Fruit fly (Drosophila melanogaster) whole organism, prepupa: ENCODE results near the gene CG10096.

Source experiments
- Blimp-1 ChIP-seq: fragments of 200-800 bp; sonication (Bioruptor generic); optimal IDR thresholded peaks from 3 replicates; lab custom pipeline; 2017; ENCODE audit warnings: missing biosample characterization, missing genetic modification characterization, mild to moderate bottlenecking, moderate library complexity, missing genetic modification reagents
- CG10631 ChIP-seq: fragments of 200-800 bp; sonication (Bioruptor generic); optimal IDR thresholded peaks from 2 replicates; lab custom pipeline; 2016; ENCODE audit warnings: missing biosample characterization, missing genetic modification characterization
- CG10669 ChIP-seq: fragments of 200-800 bp; sonication (Bioruptor generic); optimal IDR thresholded peaks from 3 replicates; lab custom pipeline; 2018; ENCODE audit warnings: missing biosample characterization, mild to moderate bottlenecking, missing genetic modification characterization, moderate library complexity
- CG11294 ChIP-seq: fragments of 200-800 bp; sonication (Bioruptor generic); IDR thresholded peaks from 2 replicates; pipeline ENCODE4 v1.3.6; 2022; ENCODE audit warnings: missing biosample characterization, missing genetic modification characterization
- CG11902 ChIP-seq: fragments of 200-800 bp; sonication (Bioruptor generic); optimal IDR thresholded peaks from 3 replicates; lab custom pipeline; 2016; ENCODE audit warnings: missing biosample characterization, missing genetic modification characterization
- CG15336 ChIP-seq: fragments of 200-800 bp; sonication (Bioruptor generic); IDR thresholded peaks from 2 replicates; pipeline ENCODE4 v1.3.6; 2022; ENCODE audit warnings: missing biosample characterization, missing genetic modification characterization
- CG1621 ChIP-seq: fragments of 200-800 bp; sonication (Bioruptor generic); optimal IDR thresholded peaks from 3 replicates; lab custom pipeline; 2018; ENCODE audit warnings: missing biosample characterization, mild to moderate bottlenecking, missing genetic modification characterization
- CG16779 ChIP-seq: fragments of 200-800 bp; sonication (Bioruptor generic); optimal IDR thresholded peaks from 3 replicates; lab custom pipeline; 2017; ENCODE audit warnings: missing biosample characterization, mild to moderate bottlenecking, missing genetic modification characterization
- CG3032 ChIP-seq: fragments of 200-800 bp; optimal IDR thresholded peaks from 2 replicates; lab custom pipeline; 2019; ENCODE audit warnings: missing biosample characterization, mild to moderate bottlenecking, missing genetic modification characterization, moderate library complexity
- CG3919 ChIP-seq: fragments of 200-800 bp; sonication (Bioruptor generic); optimal IDR thresholded peaks from 3 replicates; lab custom pipeline; 2016; ENCODE audit warnings: missing biosample characterization, missing genetic modification characterization
- CG4318 ChIP-seq: fragments of 200-800 bp; sonication (Bioruptor generic); optimal IDR thresholded peaks from 3 replicates; lab custom pipeline; 2017; ENCODE audit warnings: missing biosample characterization, mild to moderate bottlenecking, missing genetic modification characterization
- CG6163 ChIP-seq: fragments of 200-800 bp; sonication (Bioruptor generic); IDR thresholded peaks from 3 replicates; pipeline ENCODE4 v1.3.6; 2022; ENCODE audit warnings: missing biosample characterization, missing genetic modification characterization
- CG6276 ChIP-seq: fragments of 200-800 bp; sonication (Bioruptor generic); optimal IDR thresholded peaks from 2 replicates; lab custom pipeline; 2017; ENCODE audit warnings: missing biosample characterization, mild to moderate bottlenecking, missing genetic modification characterization
- CG6808 ChIP-seq: fragments of 200-800 bp; sonication (Bioruptor generic); optimal IDR thresholded peaks from 3 replicates; lab custom pipeline; 2017; ENCODE audit warnings: missing biosample characterization, missing genetic modification characterization, mild to moderate bottlenecking, moderate library complexity, missing genetic modification reagents
- CG6854 ChIP-seq: fragments of 200-800 bp; sonication (Bioruptor generic); optimal IDR thresholded peaks from 2 replicates; lab custom pipeline; 2017; ENCODE audit warnings: missing biosample characterization, mild to moderate bottlenecking, missing genetic modification characterization
- CG8119 ChIP-seq: fragments of 200-800 bp; sonication (Bioruptor generic); IDR thresholded peaks from 3 replicates; pipeline ENCODE4 v1.3.6; 2022; ENCODE audit warnings: missing biosample characterization, missing genetic modification characterization
- CG8319 ChIP-seq: fragments of 200-800 bp; sonication (Bioruptor generic); optimal IDR thresholded peaks from 3 replicates; lab custom pipeline; 2016; ENCODE audit warnings: missing biosample characterization, missing genetic modification characterization
- CG8632 ChIP-seq: fragments of 200-800 bp; sonication (Bioruptor generic); optimal IDR thresholded peaks from 3 replicates; lab custom pipeline; 2016; ENCODE audit warnings: missing biosample characterization, missing genetic modification characterization
- CG9139 ChIP-seq: fragments of 200-800 bp; sonication (Bioruptor generic); optimal IDR thresholded peaks from 3 replicates; lab custom pipeline; 2017; ENCODE audit warnings: missing biosample characterization, mild to moderate bottlenecking, missing genetic modification characterization
- Eip78C ChIP-seq: fragments of 200-800 bp; sonication (Bioruptor generic); peaks from one replicate; lab custom pipeline; 2016; ENCODE audit warnings: missing biosample characterization, missing genetic modification characterization
- Eip93F ChIP-seq: fragments of 200-800 bp; sonication (Bioruptor generic); optimal IDR thresholded peaks from 2 replicates; lab custom pipeline; 2016; ENCODE audit warnings: missing biosample characterization, mild to moderate bottlenecking, missing genetic modification characterization
- Ets21C ChIP-seq: fragments of 200-800 bp; sonication (Bioruptor generic); optimal IDR thresholded peaks from 3 replicates; lab custom pipeline; 2016; ENCODE audit warnings: missing biosample characterization, missing genetic modification characterization
- Gug ChIP-seq: fragments of 200-800 bp; sonication (Bioruptor generic); IDR thresholded peaks from 2 replicates; pipeline ENCODE4 v1.3.6; 2022; ENCODE audit warnings: missing biosample characterization, missing genetic modification characterization
- Met ChIP-seq: fragments of 200-800 bp; sonication (Bioruptor generic); optimal IDR thresholded peaks from 3 replicates; lab custom pipeline; 2016; ENCODE audit warnings: missing biosample characterization, missing genetic modification characterization
- OdsH ChIP-seq: fragments of 200-800 bp; sonication (Bioruptor generic); optimal IDR thresholded peaks from 3 replicates; lab custom pipeline; 2016; ENCODE audit warnings: missing biosample characterization, missing genetic modification characterization
- Sox102F ChIP-seq: fragments of 200-800 bp; sonication (Bioruptor generic); optimal IDR thresholded peaks from 2 replicates; lab custom pipeline; 2016; ENCODE audit warnings: missing biosample characterization, mild to moderate bottlenecking, missing genetic modification characterization
- Sox14 ChIP-seq: fragments of 200-800 bp; sonication (Bioruptor generic); optimal IDR thresholded peaks from 3 replicates; lab custom pipeline; 2016; ENCODE audit warnings: missing biosample characterization, missing genetic modification characterization
- Sox15 ChIP-seq: fragments of 200-800 bp; sonication (Bioruptor generic); optimal IDR thresholded peaks from 3 replicates; lab custom pipeline; 2016; ENCODE audit warnings: missing biosample characterization, missing genetic modification characterization
- acj6 ChIP-seq: fragments of 200-800 bp; sonication (Bioruptor generic); optimal IDR thresholded peaks from 3 replicates; lab custom pipeline; 2016; ENCODE audit warnings: missing biosample characterization, missing genetic modification characterization
- dsx ChIP-seq: fragments of 200-800 bp; optimal IDR thresholded peaks from 3 replicates; lab custom pipeline; 2019; ENCODE audit warnings: missing biosample characterization, mild to moderate bottlenecking, missing genetic modification characterization, moderate library complexity; ENCODE audit not compliant: poor library complexity, severe bottlenecking
- esn ChIP-seq: fragments of 200-800 bp; sonication (Bioruptor generic); optimal IDR thresholded peaks from 2 replicates; lab custom pipeline; 2016; ENCODE audit warnings: missing biosample characterization, mild to moderate bottlenecking, missing genetic modification characterization, moderate library complexity
- fd59A ChIP-seq: fragments of 200-800 bp; sonication (Bioruptor generic); optimal IDR thresholded peaks from 2 replicates; lab custom pipeline; 2017; ENCODE audit warnings: missing biosample characterization, mild to moderate bottlenecking, missing genetic modification characterization, missing genetic modification reagents
- fd85E ChIP-seq: fragments of 200-800 bp; sonication (Bioruptor generic); optimal IDR thresholded peaks from 3 replicates; lab custom pipeline; 2016; ENCODE audit warnings: missing biosample characterization, missing genetic modification characterization
- lz ChIP-seq: fragments of 200-800 bp; sonication (Bioruptor generic); optimal IDR thresholded peaks from 3 replicates; lab custom pipeline; 2016; ENCODE audit warnings: missing biosample characterization, missing genetic modification characterization
- pdm3 ChIP-seq: fragments of 200-800 bp; sonication (Bioruptor generic); optimal IDR thresholded peaks from 3 replicates; lab custom pipeline; 2016; ENCODE audit warnings: missing biosample characterization, missing genetic modification characterization
- salr ChIP-seq, 2 experiments: fragments of 200-800 bp; sonication (Bioruptor generic); optimal IDR thresholded peaks; 3 replicates each; lab custom pipeline; 2016 to 2018; ENCODE audit warnings: missing biosample characterization in 2 of 2, missing genetic modification characterization in 2 of 2, mild to moderate bottlenecking in 1 of 2
- spab ChIP-seq: fragments of 200-800 bp; sonication (Bioruptor generic); optimal IDR thresholded peaks from 2 replicates; lab custom pipeline; 2017; ENCODE audit warnings: missing biosample characterization, mild to moderate bottlenecking, missing genetic modification characterization, missing genetic modification reagents
- ss ChIP-seq, 2 experiments: fragments of 200-800 bp; sonication (Bioruptor generic); optimal IDR thresholded peaks; 2 replicates in 1 of 2; 3 replicates in 1 of 2; lab custom pipeline; 2017 to 2018; ENCODE audit warnings: mild to moderate bottlenecking in 2 of 2, missing biosample characterization in 2 of 2, missing genetic modification characterization in 2 of 2, moderate library complexity in 1 of 2
- svp ChIP-seq: fragments of 200-800 bp; sonication (Bioruptor generic); peaks from one replicate; lab custom pipeline; 2016; ENCODE audit warnings: missing biosample characterization, missing genetic modification characterization
- topi ChIP-seq: fragments of 200-800 bp; sonication (Bioruptor generic); optimal IDR thresholded peaks from 3 replicates; lab custom pipeline; 2016; ENCODE audit warnings: missing biosample characterization, missing genetic modification characterization
- vri ChIP-seq: fragments of 200-800 bp; sonication (Bioruptor generic); optimal IDR thresholded peaks from 3 replicates; lab custom pipeline; 2016; ENCODE audit warnings: missing biosample characterization, mild to moderate bottlenecking, missing genetic modification characterization

CG10096 gene

dm6 chr3R:12406235-12407196 is 10.7 kb upstream of the CG10096 start, which contains the start of gene CG5167 (continued):
- TF ChIP-seq CG10669 (GFP tag; lab: Kevin White, UChicago) (no peak), CG9139 (GFP tag; lab: Kevin White, UChicago) (peak; percentile 87), Blimp-1 (GFP tag; lab: Kevin White, UChicago) (no peak), CG6854 (GFP tag; lab: Kevin White, UChicago) (peak; percentile 59), Eip93F (GFP tag; lab: Kevin White, UChicago) (peak; percentile 21), CG6808 (GFP tag; lab: Kevin White, UChicago) (peak; percentile 76), dsx (GFP tag; lab: Kevin White, UChicago) (peak; percentile 2), CG11902 (no peak), salr (GFP tag; optimal IDR thresholded peaks at IDR 0.05; lab: Kevin White, UChicago) (peak; percentile 41 to 50)

dm6 chr3R:12405928-12406234 is 10.1 kb upstream of the CG10096 start, which contains the start of gene Cyp9f2:
Gene Cyp9f2 (minus strand): TSS chr3R:12406028.
- no peak for TF ChIP-seq CG4318
- no peak for TF ChIP-seq dsx (GFP tag; lab: Kevin White, UChicago)
- TF ChIP-seq Sox14 (GFP tag; lab: Kevin White, UChicago): no peak

dm6 chr3R:12405134-12405533 is 9.4 kb upstream of the CG10096 start:
- no peak for TF ChIP-seq CG3032
- TF ChIP-seq vri (GFP tag; lab: Kevin White, UChicago): peak; percentile 18
- TF ChIP-seq salr (GFP tag; optimal IDR thresholded peaks at IDR 0.05; lab: Kevin White, UChicago): no peak
- TF ChIP-seq Eip93F (GFP tag; lab: Kevin White, UChicago): peak; percentile 26

DNA sequence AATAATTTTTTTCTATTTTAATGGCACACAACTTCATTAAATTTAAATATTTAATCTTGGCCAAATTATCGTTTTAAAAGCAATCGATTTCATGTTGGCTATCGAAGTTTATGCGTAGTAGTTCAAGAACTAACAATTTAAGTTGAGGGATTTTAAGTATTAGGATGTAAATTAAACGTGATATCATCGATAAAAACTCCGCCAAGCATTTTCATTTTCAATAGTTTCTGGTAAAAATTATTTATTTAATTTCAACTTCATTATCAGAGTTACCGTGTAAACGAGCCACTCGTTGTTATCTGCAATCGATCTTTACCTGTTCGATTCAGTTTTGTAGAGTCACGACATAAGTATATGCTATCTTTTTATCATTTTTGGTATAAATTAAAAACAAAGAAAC is 7.2 kb upstream of the CG10096 start:
- peak; percentile 99 for TF ChIP-seq svp (GFP tag; lab: Kevin White, UChicago)
- TF ChIP-seq lz (GFP tag; lab: Kevin White, UChicago): peak; percentile 97
- peak; percentile 95 for TF ChIP-seq OdsH (GFP tag; lab: Kevin White, UChicago)
- TF ChIP-seq CG6276 (GFP tag; lab: Kevin White, UChicago): peak; percentile 94
- peak; percentile 98 for TF ChIP-seq Sox102F
- TF ChIP-seq fd85E: peak; percentile 97
- peak; percentile 98 for TF ChIP-seq spab
- TF ChIP-seq acj6 (GFP tag; lab: Kevin White, UChicago): peak; percentile 93
- peak; percentile 96 for TF ChIP-seq CG10669 (GFP tag; lab: Kevin White, UChicago)
- peak; percentile 96 for TF ChIP-seq Sox14 (GFP tag; lab: Kevin White, UChicago)
- peak; percentile 96 for TF ChIP-seq CG11902
- peak; percentile 100 for TF ChIP-seq topi (GFP tag; lab: Kevin White, UChicago)
- peak; percentile 99 for TF ChIP-seq Eip78C (GFP tag; lab: Kevin White, UChicago)
- TF ChIP-seq CG3919: peak; percentile 100
- TF ChIP-seq Eip93F (GFP tag; lab: Kevin White, UChicago): peak; percentile 96
- TF ChIP-seq fd59A: peak; percentile 91
- peak; percentile 92 for TF ChIP-seq CG16779 (tag; lab: Kevin White, UChicago)
- peak; percentile 92 for TF ChIP-seq Ets21C (GFP tag; lab: Kevin White, UChicago)
- peak; percentile 85 for TF ChIP-seq Gug (GFP tag; lab: Robert Waterston, UW)
- TF ChIP-seq CG6163 (GFP tag; lab: Robert Waterston, UW): peak; percentile 100
- peak; percentile 88 for TF ChIP-seq CG4318
- TF ChIP-seq CG3032: peak; percentile 98
- TF ChIP-seq pdm3 (GFP tag; lab: Kevin White, UChicago): peak; percentile 93
- TF ChIP-seq Sox15 (GFP tag; lab: Kevin White, UChicago): peak; percentile 90
- peak; percentile 95 for TF ChIP-seq vri (GFP tag; lab: Kevin White, UChicago)
- TF ChIP-seq CG11294 (GFP tag; lab: Robert Waterston, UW): peak; percentile 75
- peak; percentile 91 for TF ChIP-seq CG10631 (GFP tag; lab: Kevin White, UChicago)
- TF ChIP-seq ss (GFP tag; optimal IDR thresholded peaks at IDR 0.05; lab: Kevin White, UChicago): peak; percentile 97 to 98
- peak; percentile 94 for TF ChIP-seq CG1621 (tag; lab: Kevin White, UChicago)
- TF ChIP-seq Met (GFP tag; lab: Kevin White, UChicago): peak; percentile 97
- TF ChIP-seq CG8119 (GFP tag; lab: Robert Waterston, UW): peak; percentile 94
- TF ChIP-seq CG15336 (GFP tag; lab: Robert Waterston, UW): peak; percentile 95
- peak; percentile 94 for TF ChIP-seq CG8319 (GFP tag; lab: Kevin White, UChicago)
- TF ChIP-seq CG8632 (GFP tag; lab: Kevin White, UChicago): peak; percentile 97
- peak; percentile 96 for TF ChIP-seq CG9139 (GFP tag; lab: Kevin White, UChicago)
- TF ChIP-seq esn (GFP tag; lab: Kevin White, UChicago): peak; percentile 98
